Fruit fly (Drosophila melanogaster): ENCODE data around the gene Adk2.
A peak's percentile ranks its signal among the peaks of the same experiment; 100 is the strongest.

Gene Adk2

DNA sequence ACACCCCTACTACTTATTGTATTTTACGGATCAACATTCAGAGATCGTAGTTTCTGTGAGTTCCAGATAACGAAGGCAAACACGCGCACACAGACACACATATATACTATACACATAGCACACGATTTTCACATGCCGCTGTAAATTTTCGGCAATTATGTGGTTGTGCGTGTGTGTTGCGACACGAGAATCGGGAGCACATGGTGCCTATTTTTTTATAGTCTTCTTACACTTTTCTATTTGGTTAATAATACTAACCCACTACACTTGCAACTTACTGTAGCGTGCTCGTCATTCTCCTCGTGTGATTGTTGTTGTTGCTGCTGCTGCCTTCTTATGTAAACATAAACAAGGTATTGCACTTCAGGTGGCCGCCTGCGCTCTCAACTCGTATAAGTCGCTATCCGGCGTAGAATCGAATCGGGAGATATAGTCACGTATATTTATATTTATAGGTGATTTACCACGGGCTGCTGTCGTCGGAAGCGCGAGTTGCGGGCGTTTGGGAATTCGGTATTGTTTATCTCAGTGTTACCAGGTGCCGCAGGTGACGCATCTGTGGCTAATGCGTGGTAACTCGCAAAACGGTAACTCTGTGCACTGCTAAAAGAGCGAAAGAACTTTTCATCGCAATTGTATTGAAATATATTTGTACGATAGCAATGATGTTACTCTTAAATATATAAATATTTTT, at the start of gene Adk2:
Gene Adk2, minus strand, starts transcription at position 529 of the 694 bp plus-strand sequence.
- TF ChIP-seq BtbVII (GFP tag; optimal IDR thresholded peaks at IDR 0.05) (no peak), Drgx (GFP tag; IDR thresholded peaks at IDR 0.05) (peak; percentile 47; the same call in 1 of the 2 replicates), dati (GFP tag; IDR thresholded peaks at IDR 0.05) (no peak), Lpt (GFP tag; optimal IDR thresholded peaks at IDR 0.05) (no peak), luna (GFP tag; optimal IDR thresholded peaks at IDR 0.05) (no peak), cg (GFP tag; optimal IDR thresholded peaks at IDR 0.05) (peak; percentile 89), zfh1 (GFP tag; IDR thresholded peaks at IDR 0.05) (peak; percentile 61; the same call in 2 of the 3 replicates), eve (GFP tag; optimal IDR thresholded peaks at IDR 0.05) (peak in 1 of 2 experiments; percentile 30), CG4424 (GFP tag; optimal IDR thresholded peaks at IDR 0.05) (no peak), CG7928 (GFP tag; optimal IDR thresholded peaks at IDR 0.05) (no peak), lbe (GFP tag; optimal IDR thresholded peaks at IDR 0.05) (no peak), Dip2 (GFP tag; IDR thresholded peaks at IDR 0.05) (no peak), sqz (GFP tag; optimal IDR thresholded peaks at IDR 0.05) (no peak), Max (GFP tag; optimal IDR thresholded peaks at IDR 0.05) (peak; percentile 28), Atf-2 (GFP tag; optimal IDR thresholded peaks at IDR 0.05) (no peak), CG13296 (GFP tag; optimal IDR thresholded peaks at IDR 0.05) (no peak), CG15269 (tag; optimal IDR thresholded peaks at IDR 0.05) (no peak), trem (tag; optimal IDR thresholded peaks at IDR 0.05) (no peak), E2f2 (GFP tag; IDR thresholded peaks at IDR 0.05) (peak; percentile 20; the same call in 1 of the 2 replicates), ERR (GFP tag; optimal IDR thresholded peaks at IDR 0.05) (no peak), CG7963 (GFP tag; IDR thresholded peaks at IDR 0.05; ENCODE audit: partially characterized antibody) (no peak), Sox100B (GFP tag; optimal IDR thresholded peaks at IDR 0.05) (no peak), Rfx (GFP tag; IDR thresholded peaks at IDR 0.05) (peak; percentile 83), CG1529 (GFP tag; optimal IDR thresholded peaks at IDR 0.05) (no peak), Doc2 (GFP tag; IDR thresholded peaks at IDR 0.05) (no peak), CG10147 (GFP tag; optimal IDR thresholded peaks at IDR 0.05) (no peak), tup (GFP tag; optimal IDR thresholded peaks at IDR 0.05) (peak; percentile 29), cato (GFP tag; optimal IDR thresholded peaks at IDR 0.05; ENCODE audit: borderline replicate concordance) (no peak), mld (GFP tag; IDR thresholded peaks at IDR 0.05; ENCODE audit: partially characterized antibody) (no peak), CG10431 (GFP tag; optimal IDR thresholded peaks at IDR 0.05) (no peak), B-H1 (GFP tag; IDR thresholded peaks at IDR 0.05) (peak; percentile 20; the same call in 2 of the 3 replicates), lola (GFP tag; optimal IDR thresholded peaks at IDR 0.05) (no peak), CG12236 (GFP tag; optimal IDR thresholded peaks at IDR 0.05) (no peak), amos (GFP tag; IDR thresholded peaks at IDR 0.05; ENCODE audit: partially characterized antibody) (peak; percentile 53), CG7357 (GFP tag; IDR thresholded peaks at IDR 0.05) (no peak), CG10267 (tag; optimal IDR thresholded peaks at IDR 0.05) (no peak), CG31224 (GFP tag; IDR thresholded peaks at IDR 0.05) (peak; percentile 26; the same call in 1 of the 2 replicates), Pdp1 (GFP tag; optimal IDR thresholded peaks at IDR 0.05) (peak in 1 of 2 experiments; percentile 89), wdn (GFP tag; IDR thresholded peaks at IDR 0.05) (no peak), CG8359 (GFP tag; optimal IDR thresholded peaks at IDR 0.05; ENCODE audit: borderline replicate concordance) (no peak), gro (GFP tag; optimal IDR thresholded peaks at IDR 0.05) (peak; percentile 28), CG4360 (GFP tag; IDR thresholded peaks at IDR 0.05) (peak; percentile 82), CG4404 (GFP tag; IDR thresholded peaks at IDR 0.05) (no peak), lmd (GFP tag; IDR thresholded peaks at IDR 0.05) (no peak; the same call in 1 of the 2 replicates), H2.0 (GFP tag; IDR thresholded peaks at IDR 0.05) (peak; percentile 40; the same call in 1 of the 2 replicates), kay (GFP tag; optimal IDR thresholded peaks at IDR 0.05) (peak; percentile 0), CG7839 (tag; optimal IDR thresholded peaks at IDR 0.05) (no peak), CG10462 (GFP tag; optimal IDR thresholded peaks at IDR 0.05) (no peak), inv (GFP tag; IDR thresholded peaks at IDR 0.05; ENCODE audit: partially characterized antibody) (no peak), CG1024 (GFP tag; IDR thresholded peaks at IDR 0.05) (no peak)
